Worm (Caenorhabditis elegans): ENCODE measurements around the gene B0034.4.

Gene B0034.4

ce11 chrII:5936009-5936408 lies 33.3 kb downstream of the B0034.4 start:
- TF ChIP-seq skn-1 (tag; optimal IDR thresholded peaks at IDR 0.05), result no peak
- TF ChIP-seq gmeb-1 (tag; optimal IDR thresholded peaks at IDR 0.05), result peak; percentile 48
- TF ChIP-seq sma-3 (GFP tag; optimal IDR thresholded peaks at IDR 0.05), result peak; percentile 20
- TF ChIP-seq sma-9 (GFP tag; optimal IDR thresholded peaks at IDR 0.05), result peak; percentile 61
- no peak for TF ChIP-seq sma-9 (tag; optimal IDR thresholded peaks at IDR 0.05)
- TF ChIP-seq crh-2 (tag; optimal IDR thresholded peaks at IDR 0.05), result peak; percentile 97
- TF ChIP-seq fos-1 (tag; optimal IDR thresholded peaks at IDR 0.05), result peak; percentile 69

- TF ChIP-seq ztf-11 (tag; optimal IDR thresholded peaks at IDR 0.05) (no peak), lin-13 (GFP tag; optimal IDR thresholded peaks at IDR 0.05) (no peak), lin-39 (tag; optimal IDR thresholded peaks at IDR 0.05) (no peak), mbf-1 (tag; optimal IDR thresholded peaks at IDR 0.05) (no peak), dmd-4 (tag; optimal IDR thresholded peaks at IDR 0.05) (no peak), ama-1 (optimal IDR thresholded peaks at IDR 0.05) (no peak), lsy-2 (tag; optimal IDR thresholded peaks at IDR 0.05) (no peak), ceh-82 (tag; optimal IDR thresholded peaks at IDR 0.05) (no peak), aly-2 (tag; optimal IDR thresholded peaks at IDR 0.05) (no peak), crh-2 (tag; optimal IDR thresholded peaks at IDR 0.05) (no peak), sma-3 (GFP tag; optimal IDR thresholded peaks at IDR 0.05) (peak; percentile 42), nhr-129 (tag; optimal IDR thresholded peaks at IDR 0.05) (peak; percentile 62), nhr-237 (tag; optimal IDR thresholded peaks at IDR 0.05) (no peak), egl-27 (tag; optimal IDR thresholded peaks at IDR 0.05) (no peak), skn-1 (tag; optimal IDR thresholded peaks at IDR 0.05) (no peak), gmeb-1 (tag; optimal IDR thresholded peaks at IDR 0.05) (peak; percentile 8), nhr-21 (tag; optimal IDR thresholded peaks at IDR 0.05) (peak; percentile 34), alr-1 (tag; optimal IDR thresholded peaks at IDR 0.05) (no peak), lin-11 (tag; optimal IDR thresholded peaks at IDR 0.05) (no peak), fos-1 (tag; optimal IDR thresholded peaks at IDR 0.05) (peak; percentile 34), elt-1 (tag; optimal IDR thresholded peaks at IDR 0.05) (no peak), ceh-16 (tag; optimal IDR thresholded peaks at IDR 0.05) (no peak), ztf-4 (tag; optimal IDR thresholded peaks at IDR 0.05) (no peak), blmp-1 (tag; optimal IDR thresholded peaks at IDR 0.05; ENCODE audit: insufficient read depth) (no peak), nhr-11 (tag; optimal IDR thresholded peaks at IDR 0.05) (no peak), mdl-1 (tag; optimal IDR thresholded peaks at IDR 0.05) (no peak), nhr-77 (tag; optimal IDR thresholded peaks at IDR 0.05) (no peak), sma-9 (GFP tag; optimal IDR thresholded peaks at IDR 0.05) (peak; percentile 26), sma-9 (tag; optimal IDR thresholded peaks at IDR 0.05) (no peak), C34F6.9 (tag; optimal IDR thresholded peaks at IDR 0.05) (no peak), snpc-4 (tag; optimal IDR thresholded peaks at IDR 0.05) (no peak), ZK546.5 (tag; optimal IDR thresholded peaks at IDR 0.05) (no peak), elt-3 (tag; optimal IDR thresholded peaks at IDR 0.05) (no peak), peb-1 (tag; optimal IDR thresholded peaks at IDR 0.05) (no peak)
Measured at ce11 chrII:5933962-5934422, 35.3 kb downstream of the B0034.4 start.

DNA sequence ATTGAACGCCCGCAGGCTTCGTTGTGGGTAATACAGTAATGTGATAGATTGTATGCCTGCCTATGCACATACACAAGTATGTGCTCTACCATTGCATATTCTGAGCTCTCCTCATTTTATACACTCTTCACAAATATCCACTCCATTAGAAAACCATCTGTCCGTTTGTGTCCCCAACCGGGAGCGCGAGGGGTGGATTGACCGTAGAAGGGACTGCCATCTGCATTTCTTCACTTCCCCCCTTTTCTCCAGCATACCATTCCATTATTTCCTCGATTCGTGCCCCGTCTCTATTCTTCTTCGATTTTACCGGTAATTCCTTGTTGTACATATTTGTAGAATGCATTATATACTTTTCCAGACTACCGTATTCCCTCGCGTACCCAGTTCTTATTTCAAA lies 36.2 kb downstream of the B0034.4 start:
- no peak for TF ChIP-seq aly-2 (tag; optimal IDR thresholded peaks at IDR 0.05)
- no peak for TF ChIP-seq nhr-77 (tag; optimal IDR thresholded peaks at IDR 0.05)
- no peak for TF ChIP-seq nhr-10 (tag; optimal IDR thresholded peaks at IDR 0.05)
- no peak for TF ChIP-seq ztf-4 (tag; optimal IDR thresholded peaks at IDR 0.05)
- no peak for TF ChIP-seq fos-1 (tag; optimal IDR thresholded peaks at IDR 0.05)
- no peak for TF ChIP-seq nhr-237 (tag; optimal IDR thresholded peaks at IDR 0.05)
- TF ChIP-seq R02D3.7 (tag; optimal IDR thresholded peaks at IDR 0.05), result no peak
- TF ChIP-seq ztf-11 (tag; optimal IDR thresholded peaks at IDR 0.05), result no peak
- no peak for TF ChIP-seq nhr-6 (tag; optimal IDR thresholded peaks at IDR 0.05)
- no peak for TF ChIP-seq ama-1 (optimal IDR thresholded peaks at IDR 0.05)
- no peak for TF ChIP-seq ZK546.5 (tag; optimal IDR thresholded peaks at IDR 0.05)
- no peak for TF ChIP-seq sma-9 (GFP tag; optimal IDR thresholded peaks at IDR 0.05)
- no peak for TF ChIP-seq sma-9 (tag; optimal IDR thresholded peaks at IDR 0.05)
- no peak for TF ChIP-seq ceh-82 (tag; optimal IDR thresholded peaks at IDR 0.05)
- no peak for TF ChIP-seq nhr-11 (tag; optimal IDR thresholded peaks at IDR 0.05)

Data from whole organism, L2 larva.